Fruit fly (Drosophila melanogaster) whole organism: ENCODE results near the gene THADA.

Experiments used
- CG8478 ChIP-seq: fragments of >200 bp; optimal IDR thresholded peaks from 2 replicates; lab custom pipeline; 2018; ENCODE audit warnings: inconsistent platforms
- Dll ChIP-seq: fragments of >200 bp; optimal IDR thresholded peaks from 2 replicates; lab custom pipeline; 2017
- EcR ChIP-seq, 2 experiments: fragments of >200 bp; optimal IDR thresholded peaks; 2 replicates each; lab custom pipeline; 2017; ENCODE audit warnings: missing biosample characterization in 2 of 2, missing genetic modification characterization in 2 of 2, missing genetic modification reagents in 2 of 2
- pan ChIP-seq: fragments of >200 bp; optimal IDR thresholded peaks from 2 replicates; lab custom pipeline; 2017
- psq ChIP-seq: fragments of >200 bp; optimal IDR thresholded peaks from 2 replicates; lab custom pipeline; 2017
- usp ChIP-seq: fragments of >200 bp; optimal IDR thresholded peaks from 2 replicates; lab custom pipeline; 2017; ENCODE audit warnings: missing biosample characterization, missing genetic modification characterization, mixed read lengths

DNA sequence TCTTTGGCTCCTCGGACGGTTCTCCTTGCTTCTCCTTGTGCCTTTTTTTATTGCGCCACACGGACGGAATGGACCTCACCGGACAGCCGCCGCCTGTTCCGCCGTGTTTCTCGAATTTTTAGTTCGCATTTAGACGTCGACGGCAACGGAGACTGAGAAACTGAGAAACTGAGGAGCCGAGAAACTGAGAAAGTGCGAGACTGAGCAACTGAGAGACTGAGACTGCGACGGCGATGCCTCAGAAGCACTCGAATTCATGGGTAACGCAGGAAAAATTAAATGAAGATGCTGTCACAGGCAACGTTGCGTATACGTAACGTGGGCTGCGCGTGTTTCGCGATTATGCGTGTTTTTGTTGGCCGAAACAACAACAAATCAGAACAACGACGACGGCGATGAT, 10.3 kb upstream of the THADA start:
- TF ChIP-seq usp (GFP tag; lab: Kevin White, UChicago) (no peak), EcR (GFP tag; optimal IDR thresholded peaks at IDR 0.05; lab: Kevin White, UChicago) (no peak), psq (no peak), CG8478 (no peak), Dll (lab: Kevin White, UChicago) (no peak), pan (lab: Kevin White, UChicago) (no peak)
